Worm (Caenorhabditis elegans) whole organism, L1 larva: ENCODE data around the gene ckr-2.

Experiments used
- C04F5.9 ChIP-seq: sonication (generic microtip); optimal IDR thresholded peaks from 2 replicates; lab custom pipeline; 2016; ENCODE audit warnings: missing genetic modification characterization, missing compliant biosample characterization
- C16A3.4 ChIP-seq: fragments of 150-350 bp; optimal IDR thresholded peaks from 2 replicates; lab custom pipeline; 2014; ENCODE audit warnings: missing biosample characterization, missing genetic modification characterization
- F16B12.6 ChIP-seq: fragments of 150-350 bp; optimal IDR thresholded peaks from 2 replicates; lab custom pipeline; 2014; ENCODE audit warnings: missing biosample characterization, missing genetic modification characterization
- alr-1 ChIP-seq: fragments of 200-800 bp; sonication (Bioruptor generic); optimal IDR thresholded peaks from 2 replicates; lab custom pipeline; 2018; ENCODE audit warnings: borderline replicate concordance, mild to moderate bottlenecking, missing genetic modification characterization, missing compliant biosample characterization
- ceh-63 ChIP-seq: fragments of 200-800 bp; sonication (Bioruptor generic); optimal IDR thresholded peaks from 2 replicates; lab custom pipeline; 2018; ENCODE audit warnings: mild to moderate bottlenecking, missing genetic modification characterization, missing compliant biosample characterization
- ceh-8 ChIP-seq: fragments of 200-800 bp; sonication (Bioruptor generic); optimal IDR thresholded peaks from 2 replicates; lab custom pipeline; 2018; ENCODE audit warnings: mild to moderate bottlenecking, missing genetic modification characterization, moderate library complexity, missing compliant biosample characterization
- dpl-1 ChIP-seq, 3 experiments: fragments of 150-350 bp in 2 of 3; sonication (generic microtip) in 1 of 3; optimal IDR thresholded peaks; 2 replicates each; lab custom pipeline; 2014 to 2017; ENCODE audit warnings: missing biosample characterization in 3 of 3, missing genetic modification characterization in 3 of 3, missing genetic modification reagents in 3 of 3
- efl-1 ChIP-seq, 4 experiments: fragments of 150-350 bp; optimal IDR thresholded peaks in 3 of 4; peaks in 1 of 4; 1 replicate in 1 of 4; 2 replicates in 3 of 4; lab custom pipeline; 2014; ENCODE audit warnings: missing biosample characterization in 2 of 4, missing genetic modification characterization in 2 of 4, missing genetic modification reagents in 2 of 4
- elt-2 ChIP-seq: sonication (generic microtip); optimal IDR thresholded peaks from 2 replicates; lab custom pipeline; 2016; ENCODE audit warnings: missing genetic modification characterization, mild to moderate bottlenecking, inconsistent platforms, missing compliant biosample characterization, missing genetic modification reagents
- fkh-4 ChIP-seq: sonication (generic microtip); optimal IDR thresholded peaks from 2 replicates; lab custom pipeline; 2016; ENCODE audit warnings: missing compliant biosample characterization, missing genetic modification characterization, borderline replicate concordance
- hlh-4 ChIP-seq: sonication (generic microtip); optimal IDR thresholded peaks from 2 replicates; lab custom pipeline; 2016; ENCODE audit warnings: mild to moderate bottlenecking, missing genetic modification characterization, missing compliant biosample characterization
- hpl-2 ChIP-seq: fragments of 150-350 bp; optimal IDR thresholded peaks from 2 replicates; lab custom pipeline; 2014; ENCODE audit warnings: missing biosample characterization, missing genetic modification reagents, missing genetic modification characterization
- irx-1 ChIP-seq: sonication (generic microtip); optimal IDR thresholded peaks from 2 replicates; lab custom pipeline; 2016; ENCODE audit warnings: missing genetic modification characterization, missing compliant biosample characterization
- jun-1 ChIP-seq: fragments of 150-350 bp; optimal IDR thresholded peaks from 2 replicates; lab custom pipeline; 2014; ENCODE audit warnings: missing biosample characterization, missing genetic modification reagents, missing genetic modification characterization
- lin-14 ChIP-seq: fragments of 200-800 bp; sonication (Bioruptor generic); optimal IDR thresholded peaks from 2 replicates; lab custom pipeline; 2018; ENCODE audit warnings: mild to moderate bottlenecking, missing genetic modification characterization, moderate library complexity, missing compliant biosample characterization
- lin-39 ChIP-seq: fragments of 150-350 bp; optimal IDR thresholded peaks from 2 replicates; lab custom pipeline; 2014; ENCODE audit warnings: missing biosample characterization, missing genetic modification reagents, missing genetic modification characterization
- lsy-2 ChIP-seq, 2 experiments: fragments of 150-350 bp; optimal IDR thresholded peaks; 2 replicates each; lab custom pipeline; 2014; ENCODE audit warnings: missing biosample characterization in 2 of 2, missing genetic modification characterization in 2 of 2
- mef-2 ChIP-seq: fragments of 150-350 bp; optimal IDR thresholded peaks from 2 replicates; lab custom pipeline; 2014; ENCODE audit warnings: missing biosample characterization, missing genetic modification characterization
- nhr-11 ChIP-seq: fragments of 150-350 bp; optimal IDR thresholded peaks from 2 replicates; lab custom pipeline; 2014; ENCODE audit warnings: missing biosample characterization, missing genetic modification characterization
- nhr-12 ChIP-seq: sonication (generic microtip); optimal IDR thresholded peaks from 2 replicates; lab custom pipeline; 2017; ENCODE audit warnings: missing biosample characterization, missing genetic modification characterization
- nhr-71 ChIP-seq: sonication (generic microtip); optimal IDR thresholded peaks from 2 replicates; lab custom pipeline; 2016; ENCODE audit warnings: mild to moderate bottlenecking, missing genetic modification characterization, moderate library complexity, missing compliant biosample characterization
- nhr-84 ChIP-seq: sonication (generic microtip); optimal IDR thresholded peaks from 2 replicates; lab custom pipeline; 2017; ENCODE audit warnings: missing biosample characterization, missing genetic modification characterization
- nhr-90 ChIP-seq: sonication (generic microtip); optimal IDR thresholded peaks from 2 replicates; lab custom pipeline; 2016; ENCODE audit warnings: mild to moderate bottlenecking, missing genetic modification characterization, missing compliant biosample characterization; ENCODE audit not compliant: poor library complexity
- pax-3 ChIP-seq: fragments of 200-800 bp; sonication (Bioruptor generic); optimal IDR thresholded peaks from 2 replicates; lab custom pipeline; 2018; ENCODE audit warnings: mild to moderate bottlenecking, missing genetic modification characterization, moderate library complexity, missing compliant biosample characterization
- pqm-1 ChIP-seq: sonication (generic microtip); optimal IDR thresholded peaks from 3 replicates; lab custom pipeline; 2017; ENCODE audit warnings: missing biosample characterization, missing genetic modification characterization
- skn-1 ChIP-seq: fragments of 150-350 bp; optimal IDR thresholded peaks from 2 replicates; lab custom pipeline; 2014; ENCODE audit warnings: missing biosample characterization, missing genetic modification characterization
- snu-23 ChIP-seq: sonication (generic microtip); optimal IDR thresholded peaks from 2 replicates; lab custom pipeline; 2016; ENCODE audit warnings: missing genetic modification characterization, missing compliant biosample characterization
- sup-37 ChIP-seq: fragments of 200-800 bp; sonication (Bioruptor generic); optimal IDR thresholded peaks from 2 replicates; lab custom pipeline; 2018; ENCODE audit warnings: mild to moderate bottlenecking, missing genetic modification characterization, missing compliant biosample characterization
- unc-30 ChIP-seq: sonication (generic microtip); optimal IDR thresholded peaks from 2 replicates; lab custom pipeline; 2017; ENCODE audit warnings: missing biosample characterization, missing genetic modification characterization
- unc-86 ChIP-seq: sonication (generic microtip); optimal IDR thresholded peaks from 2 replicates; lab custom pipeline; 2016; ENCODE audit warnings: missing genetic modification characterization, missing compliant biosample characterization
- vab-15 ChIP-seq: sonication (generic microtip); optimal IDR thresholded peaks from 2 replicates; lab custom pipeline; 2017; ENCODE audit warnings: missing genotype, mild to moderate bottlenecking, missing genetic modification characterization, missing compliant biosample characterization
- zip-4 ChIP-seq: fragments of 200-800 bp; sonication (Bioruptor generic); optimal IDR thresholded peaks from 2 replicates; lab custom pipeline; 2018; ENCODE audit warnings: mild to moderate bottlenecking, missing genetic modification characterization, moderate library complexity, missing compliant biosample characterization
- ztf-4 ChIP-seq: fragments of 150-350 bp; optimal IDR thresholded peaks from 2 replicates; lab custom pipeline; 2014; ENCODE audit warnings: missing biosample characterization, missing genetic modification characterization

ckr-2 gene

DNA sequence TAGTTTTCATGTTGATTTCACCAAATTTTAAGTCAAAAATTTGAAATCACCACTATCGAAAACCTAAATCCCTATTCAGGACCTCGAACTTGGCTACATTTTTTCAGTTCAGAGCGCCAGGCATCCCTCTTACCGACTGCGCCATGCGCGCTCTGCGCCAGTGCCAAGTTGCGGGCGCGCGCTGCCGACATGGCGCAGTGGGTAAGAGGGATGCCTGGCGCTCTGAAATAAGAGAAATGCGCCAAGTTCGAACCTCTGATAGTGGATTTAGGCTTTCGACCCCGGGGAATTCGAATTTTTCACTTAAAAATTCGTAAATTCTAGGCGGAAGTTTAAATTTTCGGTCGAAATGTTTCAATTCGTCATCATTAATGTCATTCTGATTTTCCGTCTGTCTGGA is 31.5 kb downstream of the ckr-2 start:
- no peak for TF ChIP-seq sup-37 (GFP tag; lab: Kevin White, UChicago)
- TF ChIP-seq F16B12.6 (tag; lab: Kevin White, UChicago): no peak
- no peak for TF ChIP-seq ztf-4 (tag; lab: Kevin White, UChicago)
- no peak for TF ChIP-seq C04F5.9 (tag; lab: Kevin White, UChicago)
- TF ChIP-seq vab-15 (tag; lab: Kevin White, UChicago): no peak
- TF ChIP-seq zip-4 (GFP tag; lab: Kevin White, UChicago): no peak
- TF ChIP-seq lsy-2 (tag; optimal IDR thresholded peaks at IDR 0.05; lab: Kevin White, UChicago): no peak
- TF ChIP-seq lin-39 (tag; lab: Kevin White, UChicago): no peak
- TF ChIP-seq ceh-8 (GFP tag; lab: Kevin White, UChicago): no peak
- no peak for TF ChIP-seq unc-86 (tag; lab: Kevin White, UChicago)
- no peak for TF ChIP-seq skn-1 (tag; lab: Kevin White, UChicago)
- TF ChIP-seq hlh-4: no peak
- TF ChIP-seq jun-1 (tag; lab: Kevin White, UChicago): no peak
- no peak for TF ChIP-seq nhr-12
- no peak for TF ChIP-seq nhr-11 (tag; lab: Kevin White, UChicago)
- TF ChIP-seq pqm-1 (tag; lab: Kevin White, UChicago): no peak
- TF ChIP-seq nhr-71 (tag; lab: Kevin White, UChicago): no peak
- no peak for TF ChIP-seq nhr-84 (tag; lab: Kevin White, UChicago)
- TF ChIP-seq, all 84 proteins: peak for 0

- TF ChIP-seq efl-1 (optimal IDR thresholded peaks at IDR 0.05; lab: Kevin White, UChicago) (no peak), efl-1 (GFP tag; optimal IDR thresholded peaks at IDR 0.05 in 1 of 2; lab: Kevin White, UChicago) (peak in 1 of 2 experiments; percentile 29), nhr-11 (tag; lab: Kevin White, UChicago) (no peak)
These were observed 33.7 kb downstream of the ckr-2 start, which contains the start of gene Y39A3B.8 for ce11 chrIII:1987693-1988092. Y39A3B.8 (plus strand) TSS chrIII:1987993.

DNA sequence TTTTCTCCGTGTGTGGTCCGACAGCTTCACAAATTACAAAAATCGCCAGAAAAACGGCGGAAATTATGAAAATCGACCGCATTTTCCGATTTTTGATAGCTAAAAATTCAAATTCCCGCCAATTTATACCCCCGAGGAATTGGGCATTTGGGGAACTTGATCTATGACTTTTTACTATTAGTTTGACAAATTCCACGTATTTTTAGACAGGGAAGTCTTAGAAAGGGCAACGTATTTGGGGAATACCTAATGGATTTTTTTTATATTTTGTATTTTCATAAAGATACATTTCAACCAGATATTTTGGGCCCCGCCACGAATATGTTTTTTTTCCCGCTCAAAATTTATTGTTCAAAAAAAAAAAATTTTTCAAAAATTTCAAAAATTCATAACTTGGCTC is 36.5 kb downstream of the ckr-2 start, which contains the start of gene Y39A3B.7:
Gene Y39A3B.7, minus strand, starts transcription at position 101 of the 400 bp plus-strand sequence.
- TF ChIP-seq efl-1 (optimal IDR thresholded peaks at IDR 0.05; lab: Kevin White, UChicago) (no peak), efl-1 (GFP tag; optimal IDR thresholded peaks at IDR 0.05 in 1 of 2; lab: Kevin White, UChicago) (peak in 1 of 2 experiments; percentile 9), mef-2 (tag; lab: Kevin White, UChicago) (no peak), pqm-1 (tag; lab: Kevin White, UChicago) (no peak), nhr-90 (tag; lab: Kevin White, UChicago) (no peak)

ce11 chrIII:1982597-1983244 is 38.7 kb downstream of the ckr-2 start, which contains the start of gene srd-66:
srd-66 (minus strand) TSS chrIII:1982647.
- TF ChIP-seq pax-3: no peak
- no peak for TF ChIP-seq snu-23 (GFP tag; lab: Kevin White, UChicago)
- no peak for TF ChIP-seq hpl-2 (GFP tag; lab: Kevin White, UChicago)
- TF ChIP-seq ceh-63 (GFP tag; lab: Kevin White, UChicago): no peak
- no peak for TF ChIP-seq dpl-1 (GFP tag; optimal IDR thresholded peaks at IDR 0.05; lab: Kevin White, UChicago)
- no peak for TF ChIP-seq fkh-4
- TF ChIP-seq C16A3.4 (tag; lab: Kevin White, UChicago): no peak
- TF ChIP-seq lsy-2 (tag; optimal IDR thresholded peaks at IDR 0.05; lab: Kevin White, UChicago): no peak
- TF ChIP-seq ceh-8 (GFP tag; lab: Kevin White, UChicago): no peak
- no peak for TF ChIP-seq alr-1
- TF ChIP-seq irx-1 (tag; lab: Kevin White, UChicago): no peak
- no peak for TF ChIP-seq mef-2 (tag; lab: Kevin White, UChicago)
- TF ChIP-seq lin-14 (GFP tag; lab: Kevin White, UChicago): no peak
- TF ChIP-seq ztf-4 (tag; lab: Kevin White, UChicago): no peak
- no peak for TF ChIP-seq elt-2 (tag; lab: Kevin White, UChicago)
- TF ChIP-seq unc-30: no peak
